Fruit fly (Drosophila melanogaster) whole organism, embryonic: ENCODE data around the gene CG31778.

Experiments used
- H15 ChIP-seq: fragments of 200-800 bp; sonication (Bioruptor generic); IDR thresholded peaks from 3 replicates; pipeline ENCODE4 v1.3.6; 2022; ENCODE audit warnings: missing biosample characterization, missing genetic modification characterization
- HmgZ ChIP-seq: fragments of 200-800 bp; sonication (Bioruptor generic); optimal IDR thresholded peaks from 2 replicates; lab custom pipeline; 2018; ENCODE audit warnings: missing biosample characterization, mild to moderate bottlenecking, missing genetic modification characterization
- Mrtf ChIP-seq: fragments of 200-800 bp; sonication (Bioruptor generic); IDR thresholded peaks from 3 replicates; pipeline ENCODE4 v1.3.6; 2022; ENCODE audit warnings: missing biosample characterization, missing genetic modification characterization

DNA sequence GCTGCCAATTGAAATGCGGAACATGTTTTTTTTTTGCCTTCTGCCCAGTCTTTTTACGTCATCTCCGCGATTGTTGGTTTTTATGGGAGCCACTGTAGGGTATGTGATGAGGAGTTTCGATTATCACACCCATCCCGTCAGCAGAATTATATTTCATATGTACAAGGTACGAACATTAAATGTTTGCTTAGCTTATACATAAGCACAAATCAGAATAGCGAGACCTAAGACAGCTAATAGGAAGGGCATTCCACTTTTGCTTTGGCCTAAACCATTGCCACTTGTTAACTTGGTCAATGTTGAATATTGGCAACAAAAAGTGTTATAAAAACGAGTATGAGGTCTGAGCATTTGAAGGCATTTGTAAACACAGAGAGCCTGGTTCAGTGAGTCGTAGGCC, 2.0 kb downstream of the CG31778 start, which contains the start of gene CG2816:
- TF ChIP-seq HmgZ (tag; lab: Kevin White, UChicago), result peak; percentile 40
- TF ChIP-seq H15 (GFP tag; lab: Robert Waterston, UW), result no peak
- TF ChIP-seq Mrtf (GFP tag; lab: Robert Waterston, UW), result peak; percentile 78; the same call in 2 of the 3 replicates
